Worm (Caenorhabditis elegans): ENCODE measurements around the gene cct-1.
A peak's percentile ranks its signal among the peaks of the same experiment; 100 is the strongest.

cct-1 gene

DNA sequence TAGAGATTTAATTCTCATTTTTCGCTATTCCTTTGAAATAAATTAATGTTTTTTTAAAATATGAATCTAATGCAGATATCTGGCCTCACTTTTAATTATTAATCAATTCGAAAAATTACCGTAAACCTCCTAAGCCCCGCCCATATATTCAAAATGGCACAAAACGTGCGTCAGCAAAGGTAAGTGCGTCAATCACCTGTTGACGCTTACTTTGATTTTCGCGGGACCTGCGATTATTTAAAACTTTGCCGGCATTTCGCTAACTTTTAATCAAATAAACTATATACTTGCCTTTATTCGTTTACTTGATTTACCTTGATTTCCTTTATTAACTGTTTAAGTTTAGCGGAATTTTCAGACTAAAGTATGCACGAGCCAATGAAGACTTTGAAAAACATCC, 27.3 kb upstream of the cct-1 start, which contains the start of gene pch-2 (continued):
- TF ChIP-seq fos-1 (tag; optimal IDR thresholded peaks at IDR 0.05) (no peak), fkh-4 (tag; optimal IDR thresholded peaks at IDR 0.05; ENCODE audit: borderline replicate concordance) (no peak), pqm-1 (tag; optimal IDR thresholded peaks at IDR 0.05) (no peak), nhr-12 (tag; optimal IDR thresholded peaks at IDR 0.05) (no peak), lin-39 (tag; optimal IDR thresholded peaks at IDR 0.05) (no peak), tlp-1 (tag; optimal IDR thresholded peaks at IDR 0.05) (no peak), nhr-28 (tag; optimal IDR thresholded peaks at IDR 0.05) (no peak), rnt-1 (tag; optimal IDR thresholded peaks at IDR 0.05) (peak; percentile 66), grh-1 (GFP tag; IDR thresholded peaks at IDR 0.05) (no peak), egl-13 (tag; optimal IDR thresholded peaks at IDR 0.05) (no peak), unc-86 (tag; optimal IDR thresholded peaks at IDR 0.05) (no peak), unc-30 (tag; optimal IDR thresholded peaks at IDR 0.05) (no peak), alr-1 (tag; optimal IDR thresholded peaks at IDR 0.05; ENCODE audit: borderline replicate concordance) (no peak), lin-14 (GFP tag; optimal IDR thresholded peaks at IDR 0.05) (peak; percentile 45), nhr-76 (tag; optimal IDR thresholded peaks at IDR 0.05) (no peak), lir-3 (tag; optimal IDR thresholded peaks at IDR 0.05; ENCODE audit: poor library complexity) (no peak), dpl-1 (GFP tag; optimal IDR thresholded peaks at IDR 0.05) (peak; percentile 83 to 90 (median 89)), lin-15B (tag; optimal IDR thresholded peaks at IDR 0.05) (peak; percentile 62), snpc-4 (tag; optimal IDR thresholded peaks at IDR 0.05) (no peak), ceh-90 (tag; optimal IDR thresholded peaks at IDR 0.05) (no peak), nhr-19 (GFP tag; conservative IDR thresholded peaks at IDR 0.05) (peak; percentile 46), pag-3 (tag; optimal IDR thresholded peaks at IDR 0.05; ENCODE audit: borderline replicate concordance, insufficient read depth) (no peak), tbx-2 (tag; optimal IDR thresholded peaks at IDR 0.05) (no peak), unc-62 (GFP tag; optimal IDR thresholded peaks at IDR 0.05) (no peak), lin-35 (GFP tag; optimal IDR thresholded peaks at IDR 0.05) (peak; percentile 78 to 93), mdl-1 (tag; optimal IDR thresholded peaks at IDR 0.05) (no peak), C34B4.2 (tag; optimal IDR thresholded peaks at IDR 0.05) (no peak), xbp-1 (tag; optimal IDR thresholded peaks at IDR 0.05) (peak; percentile 47), efl-1 (optimal IDR thresholded peaks at IDR 0.05) (peak; percentile 85 to 86), efl-1 (GFP tag; optimal IDR thresholded peaks at IDR 0.05 in 1 of 2) (peak; percentile 88 to 99), F16B12.6 (tag; optimal IDR thresholded peaks at IDR 0.05) (peak; percentile 38), nhr-20 (tag; optimal IDR thresholded peaks at IDR 0.05) (peak; percentile 61), jun-1 (tag; optimal IDR thresholded peaks at IDR 0.05) (no peak), nhr-237 (tag; optimal IDR thresholded peaks at IDR 0.05) (no peak), sptf-1 (tag; optimal IDR thresholded peaks at IDR 0.05) (no peak)

DNA sequence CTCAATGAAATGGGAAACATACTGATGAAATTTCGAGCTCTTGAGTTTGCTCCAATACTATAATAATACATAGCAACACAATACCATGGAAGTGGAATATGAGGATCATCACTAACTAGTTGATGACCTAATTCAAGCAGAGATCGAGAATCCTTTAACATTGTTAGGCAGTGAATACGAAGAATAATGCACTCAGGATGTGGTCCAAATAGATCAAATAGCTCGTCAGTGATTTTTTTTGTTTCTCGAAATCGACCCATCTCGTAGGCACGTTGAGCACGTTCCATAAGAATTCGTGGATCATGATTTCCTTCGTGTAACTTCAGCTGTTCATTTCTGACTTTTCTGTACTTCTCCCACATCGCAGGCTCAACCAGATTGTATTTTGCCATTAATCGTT, 24.3 kb upstream of the cct-1 start:
- TF ChIP-seq lin-15B (tag; optimal IDR thresholded peaks at IDR 0.05) (no peak), nhr-77 (tag; optimal IDR thresholded peaks at IDR 0.05) (no peak), aha-1 (tag; optimal IDR thresholded peaks at IDR 0.05) (no peak), egl-13 (tag; optimal IDR thresholded peaks at IDR 0.05) (no peak), ceh-82 (tag; optimal IDR thresholded peaks at IDR 0.05) (no peak), efl-3 (GFP tag; optimal IDR thresholded peaks at IDR 0.05) (no peak), pax-3 (tag; optimal IDR thresholded peaks at IDR 0.05) (no peak), C34B4.2 (tag; optimal IDR thresholded peaks at IDR 0.05) (no peak)

DNA sequence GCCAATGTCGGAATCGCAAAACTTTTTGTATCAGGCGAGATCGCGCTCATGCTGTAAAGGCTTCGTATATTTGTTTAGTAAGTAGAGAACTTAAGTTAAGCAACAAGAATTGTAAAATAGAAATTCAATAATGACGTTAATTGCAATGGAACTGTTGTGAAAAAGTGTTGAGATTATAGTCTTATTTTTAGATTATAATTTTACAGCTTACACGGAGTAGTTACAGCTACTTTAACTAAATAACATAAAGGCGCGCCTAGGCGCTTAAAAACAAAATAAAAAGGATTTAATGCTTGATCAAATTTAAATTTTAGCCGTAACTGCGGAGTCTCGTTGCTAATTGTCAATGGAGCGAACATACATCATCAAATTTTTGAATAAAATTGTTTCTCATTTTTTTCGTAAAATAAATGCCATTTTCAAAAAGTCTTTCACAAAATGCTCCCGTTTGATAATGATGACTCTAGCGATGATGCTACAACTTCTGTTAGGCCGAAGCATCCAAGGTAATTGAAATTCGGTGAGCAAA, 23.1 kb upstream of the cct-1 start, which contains the start of the genes emb-27 and rrf-3:
TSS of gene emb-27 (minus strand) at position 51 of the 529 bp plus-strand sequence.
TSS of gene rrf-3 (plus strand) at position 346 of the 529 bp plus-strand sequence.
- TF ChIP-seq nhr-47 (tag; optimal IDR thresholded peaks at IDR 0.05), result peak; percentile 15
- TF ChIP-seq grh-1 (GFP tag; IDR thresholded peaks at IDR 0.05), result no peak
- peak; percentile 64 for TF ChIP-seq lin-14 (GFP tag; optimal IDR thresholded peaks at IDR 0.05)
- TF ChIP-seq xbp-1 (tag; optimal IDR thresholded peaks at IDR 0.05), result peak; percentile 25
- peak; percentile 84 for TF ChIP-seq lin-15B (tag; optimal IDR thresholded peaks at IDR 0.05)
- peak; percentile 14 for TF ChIP-seq swsn-7 (tag; optimal IDR thresholded peaks at IDR 0.05)
- TF ChIP-seq lin-13 (GFP tag; optimal IDR thresholded peaks at IDR 0.05), result peak; percentile 16
- TF ChIP-seq F16B12.6 (tag; optimal IDR thresholded peaks at IDR 0.05), result peak; percentile 42
- TF ChIP-seq nhr-20 (tag; optimal IDR thresholded peaks at IDR 0.05), result peak; percentile 15
- peak; percentile 65 to 84 (median 73) for TF ChIP-seq dpl-1 (GFP tag; optimal IDR thresholded peaks at IDR 0.05)
- TF ChIP-seq nhr-71 (tag; optimal IDR thresholded peaks at IDR 0.05), result no peak
- peak; percentile 34 for TF ChIP-seq rnt-1 (tag; optimal IDR thresholded peaks at IDR 0.05)
- peak; percentile 13 for TF ChIP-seq C04F5.9 (tag; optimal IDR thresholded peaks at IDR 0.05)
- TF ChIP-seq nhr-77 (tag; optimal IDR thresholded peaks at IDR 0.05), result no peak
- peak; percentile 65 to 73 for TF ChIP-seq efl-1 (optimal IDR thresholded peaks at IDR 0.05)
- TF ChIP-seq efl-1 (GFP tag; optimal IDR thresholded peaks at IDR 0.05 in 1 of 2), result peak; percentile 80 to 96
- TF ChIP-seq unc-98 (GFP tag; IDR thresholded peaks at IDR 0.05), result no peak
- peak; percentile 56 for TF ChIP-seq snu-23 (GFP tag; optimal IDR thresholded peaks at IDR 0.05)
- TF ChIP-seq skn-1 (tag; optimal IDR thresholded peaks at IDR 0.05), result peak; percentile 68
- TF ChIP-seq ama-1 (optimal IDR thresholded peaks at IDR 0.05), result no peak
- TF ChIP-seq vab-15 (tag; optimal IDR thresholded peaks at IDR 0.05), result no peak

Measured in whole organism, L1 larva.